Worm (Caenorhabditis elegans): ENCODE results near the gene D2045.8.

The D2045.8 gene

DNA sequence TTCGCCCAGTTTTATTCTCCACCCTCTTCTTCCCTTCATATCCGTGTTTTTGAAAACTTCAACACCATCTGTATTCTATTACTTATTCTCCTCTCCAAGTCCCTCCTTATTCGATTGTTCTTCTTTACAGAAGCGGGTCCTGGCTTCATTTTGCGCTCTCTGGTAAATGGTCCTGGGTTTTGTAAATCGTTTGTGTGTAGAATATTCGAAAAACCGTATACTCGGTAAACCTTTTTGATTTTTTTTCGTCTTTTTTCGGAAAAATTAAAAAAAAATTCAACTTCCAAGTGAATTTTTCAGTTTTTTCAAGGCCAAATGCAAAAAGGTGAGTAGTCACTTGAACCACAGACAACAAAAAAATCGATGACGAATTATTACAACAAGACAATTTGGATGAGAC lies 7.1 kb upstream of the D2045.8 start, which contains the start of gene D2045.9:
D2045.9 (plus strand) TSS at position 301 of the 400 bp plus-strand sequence.
- TF ChIP-seq sptf-1 (tag; optimal IDR thresholded peaks at IDR 0.05): no peak

DNA sequence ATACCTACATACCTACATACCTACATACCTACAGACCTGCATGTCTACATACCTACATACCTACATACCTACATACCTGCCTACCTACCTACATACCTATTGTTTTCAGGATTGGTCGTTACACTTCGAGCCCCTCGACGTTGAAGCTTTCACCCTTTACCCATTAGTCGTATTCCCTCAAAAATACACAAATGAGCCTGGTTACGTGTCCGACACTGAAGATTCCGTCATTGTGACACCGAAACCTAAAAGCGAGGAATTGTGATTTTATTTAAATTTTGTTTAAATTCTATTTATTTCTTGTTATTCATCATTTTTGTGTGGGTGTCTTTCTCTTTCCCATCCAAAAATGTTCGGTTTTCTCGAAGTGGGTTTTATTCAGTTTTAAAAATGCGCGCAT lies 2.9 kb upstream of the D2045.8 start, which contains the start of gene D2045.7:
D2045.7 (plus strand) TSS at position 301 of the 400 bp plus-strand sequence.
- TF ChIP-seq efl-1 (optimal IDR thresholded peaks at IDR 0.05) (no peak), efl-1 (GFP tag; optimal IDR thresholded peaks at IDR 0.05 in 1 of 2) (no peak), blmp-1 (tag; optimal IDR thresholded peaks at IDR 0.05) (no peak), ceh-82 (tag; optimal IDR thresholded peaks at IDR 0.05) (no peak), swsn-7 (tag; optimal IDR thresholded peaks at IDR 0.05) (no peak), Y116A8C.19 (tag; optimal IDR thresholded peaks at IDR 0.05; ENCODE audit: borderline replicate concordance) (no peak)

DNA sequence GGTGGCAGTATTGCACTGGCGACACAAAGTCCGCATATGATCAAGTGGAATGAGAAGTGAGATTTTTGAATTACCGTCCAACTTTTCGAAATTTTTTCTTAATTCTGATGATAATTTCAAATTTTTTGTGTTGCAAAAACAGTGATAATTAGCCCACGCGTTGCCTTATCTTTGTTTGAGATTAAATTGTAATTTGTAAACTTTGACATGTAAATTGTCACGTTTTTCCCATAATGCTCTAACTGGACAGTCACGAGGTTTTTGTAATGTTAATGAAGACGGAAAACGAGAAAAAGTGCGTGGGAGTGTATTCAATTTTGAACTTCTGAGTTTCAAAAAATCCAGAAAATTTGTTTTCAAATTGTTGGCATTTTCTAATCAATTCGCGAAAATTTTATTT lies 591 bp upstream of the D2045.8 start:
- peak in 1 of 2 experiments; percentile 21 for TF ChIP-seq lin-35 (GFP tag; optimal IDR thresholded peaks at IDR 0.05)
- no peak for TF ChIP-seq xbp-1 (tag; optimal IDR thresholded peaks at IDR 0.05)
- TF ChIP-seq elt-2 (tag; optimal IDR thresholded peaks at IDR 0.05): peak; percentile 70
- no peak for TF ChIP-seq unc-30 (tag; optimal IDR thresholded peaks at IDR 0.05)
- no peak for TF ChIP-seq hlh-17 (GFP tag; optimal IDR thresholded peaks at IDR 0.05; ENCODE audit: borderline replicate concordance)
- TF ChIP-seq hlh-4 (tag; optimal IDR thresholded peaks at IDR 0.05): no peak

DNA sequence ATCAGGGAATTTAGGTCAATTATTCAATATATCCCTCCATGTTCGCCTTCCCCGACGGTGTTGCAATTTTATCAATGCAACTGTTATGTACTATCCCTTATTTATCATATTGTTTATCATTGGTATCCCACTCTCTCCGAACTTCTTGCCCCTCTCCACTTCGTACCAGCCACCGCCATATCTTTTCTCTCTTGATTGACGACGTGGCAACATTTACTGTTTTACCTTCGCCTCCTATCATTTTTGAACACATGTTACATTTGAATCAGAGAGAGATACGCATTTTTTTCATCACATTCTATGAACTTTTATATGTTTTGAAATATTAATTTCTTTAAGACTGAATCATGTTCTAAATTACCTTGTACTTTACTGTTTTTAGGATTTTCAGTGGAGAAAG lies 4.4 kb downstream of the D2045.8 start:
- no peak for TF ChIP-seq unc-30 (tag; optimal IDR thresholded peaks at IDR 0.05)
- no peak for TF ChIP-seq ceh-90 (tag; optimal IDR thresholded peaks at IDR 0.05)
- TF ChIP-seq egl-27 (tag; optimal IDR thresholded peaks at IDR 0.05): no peak
- no peak for TF ChIP-seq alr-1 (tag; optimal IDR thresholded peaks at IDR 0.05; ENCODE audit: borderline replicate concordance)
- TF ChIP-seq elt-3 (tag; optimal IDR thresholded peaks at IDR 0.05): peak in 4 of 6 experiments; percentile 14 to 61 (median 52)
- TF ChIP-seq C34B4.2 (tag; optimal IDR thresholded peaks at IDR 0.05): no peak
- TF ChIP-seq hlh-17 (GFP tag; optimal IDR thresholded peaks at IDR 0.05; ENCODE audit: borderline replicate concordance): no peak
- TF ChIP-seq snpc-4 (tag; optimal IDR thresholded peaks at IDR 0.05): no peak
- TF ChIP-seq pag-3 (tag; optimal IDR thresholded peaks at IDR 0.05; ENCODE audit: borderline replicate concordance, insufficient read depth): no peak
- TF ChIP-seq nhr-47 (tag; optimal IDR thresholded peaks at IDR 0.05): no peak
- TF ChIP-seq sox-4 (tag; optimal IDR thresholded peaks at IDR 0.05): no peak
- no peak for TF ChIP-seq F16B12.6 (tag; optimal IDR thresholded peaks at IDR 0.05)
- TF ChIP-seq aha-1 (tag; optimal IDR thresholded peaks at IDR 0.05): no peak
- TF ChIP-seq grh-1 (GFP tag; IDR thresholded peaks at IDR 0.05): no peak
- no peak for TF ChIP-seq nhr-12 (tag; optimal IDR thresholded peaks at IDR 0.05)
- TF ChIP-seq ces-1 (GFP tag; optimal IDR thresholded peaks at IDR 0.05): no peak
- TF ChIP-seq pqm-1 (tag; optimal IDR thresholded peaks at IDR 0.05): no peak
- TF ChIP-seq C04F5.9 (tag; optimal IDR thresholded peaks at IDR 0.05): no peak
- no peak for TF ChIP-seq lin-15B (tag; optimal IDR thresholded peaks at IDR 0.05)
- no peak for TF ChIP-seq lin-13 (GFP tag; optimal IDR thresholded peaks at IDR 0.05)
- TF ChIP-seq sptf-1 (tag; optimal IDR thresholded peaks at IDR 0.05): no peak
- no peak for TF ChIP-seq nhr-71 (tag; optimal IDR thresholded peaks at IDR 0.05)
- TF ChIP-seq lir-3 (tag; optimal IDR thresholded peaks at IDR 0.05; ENCODE audit: poor library complexity): no peak
- TF ChIP-seq lin-35 (GFP tag; optimal IDR thresholded peaks at IDR 0.05): no peak
- no peak for TF ChIP-seq efl-1 (optimal IDR thresholded peaks at IDR 0.05)
- TF ChIP-seq efl-1 (GFP tag; optimal IDR thresholded peaks at IDR 0.05 in 1 of 2): peak in 1 of 2 experiments; percentile 40
- no peak for TF ChIP-seq unc-62 (GFP tag; optimal IDR thresholded peaks at IDR 0.05)
- peak; percentile 78 for TF ChIP-seq blmp-1 (tag; optimal IDR thresholded peaks at IDR 0.05)
- no peak for TF ChIP-seq nhr-76 (tag; optimal IDR thresholded peaks at IDR 0.05)
- no peak for TF ChIP-seq skn-1 (tag; optimal IDR thresholded peaks at IDR 0.05)
- peak; percentile 36 for TF ChIP-seq nhr-85 (tag)
- no peak for TF ChIP-seq fkh-8 (tag; optimal IDR thresholded peaks at IDR 0.05)
